Worm (Caenorhabditis elegans) whole organism, L2 larva: Measurements from ENCODE around the gene mks-3.

Source experiments
- C34F6.9 ChIP-seq: fragments of 150-350 bp; optimal IDR thresholded peaks from 2 replicates; lab custom pipeline; 2014; ENCODE audit warnings: missing biosample characterization, missing genetic modification characterization
- F13H6.1 ChIP-seq: sonication (generic microtip); optimal IDR thresholded peaks from 2 replicates; lab custom pipeline; 2016; ENCODE audit warnings: missing genetic modification characterization, missing compliant biosample characterization
- R02D3.7 ChIP-seq: fragments of 150-350 bp; optimal IDR thresholded peaks from 2 replicates; lab custom pipeline; 2014; ENCODE audit warnings: missing biosample characterization, missing genetic modification characterization
- Y55F3AM.14 ChIP-seq: fragments of 200-800 bp; sonication (Bioruptor generic); optimal IDR thresholded peaks from 2 replicates; lab custom pipeline; 2018; ENCODE audit warnings: mild to moderate bottlenecking, missing genetic modification characterization, missing compliant biosample characterization
- ZK546.5 ChIP-seq: sonication (generic microtip); optimal IDR thresholded peaks from 2 replicates; lab custom pipeline; 2017; ENCODE audit warnings: missing biosample characterization, missing genetic modification characterization
- alr-1 ChIP-seq: fragments of 150-350 bp; optimal IDR thresholded peaks from 2 replicates; lab custom pipeline; 2014; ENCODE audit warnings: missing biosample characterization, missing genetic modification characterization
- ama-1 ChIP-seq: fragments of 150-350 bp; optimal IDR thresholded peaks from 2 replicates; lab custom pipeline; 2018; ENCODE audit warnings: inconsistent platforms
- blmp-1 ChIP-seq: sonication (generic microtip); optimal IDR thresholded peaks from 2 replicates; lab custom pipeline; 2017; ENCODE audit warnings: missing genetic modification characterization, mild to moderate bottlenecking, missing compliant biosample characterization, antibody characterized with exemption, moderate library complexity; ENCODE audit not compliant: insufficient read depth
- ceh-16 ChIP-seq: fragments of 150-350 bp; optimal IDR thresholded peaks from 2 replicates; lab custom pipeline; 2014; ENCODE audit warnings: missing biosample characterization, missing genetic modification characterization
- ceh-82 ChIP-seq: fragments of 150-350 bp; optimal IDR thresholded peaks from 2 replicates; lab custom pipeline; 2014; ENCODE audit warnings: missing biosample characterization, missing genetic modification characterization
- crh-2 ChIP-seq: sonication (generic microtip); optimal IDR thresholded peaks from 2 replicates; lab custom pipeline; 2017; ENCODE audit warnings: missing biosample characterization, missing genetic modification characterization
- dmd-4 ChIP-seq: sonication (generic microtip); optimal IDR thresholded peaks from 2 replicates; lab custom pipeline; 2017; ENCODE audit warnings: missing biosample characterization, missing genetic modification characterization
- egl-27 ChIP-seq: sonication (generic microtip); optimal IDR thresholded peaks from 3 replicates; lab custom pipeline; 2017; ENCODE audit warnings: missing biosample characterization, missing genetic modification reagents, missing genetic modification characterization
- elt-1 ChIP-seq: fragments of 150-350 bp; optimal IDR thresholded peaks from 2 replicates; lab custom pipeline; 2014; ENCODE audit warnings: missing biosample characterization, missing genetic modification characterization
- elt-3 ChIP-seq: sonication (generic microtip); optimal IDR thresholded peaks from 2 replicates; lab custom pipeline; 2017; ENCODE audit warnings: missing biosample characterization, missing genetic modification characterization
- fos-1 ChIP-seq: fragments of 150-350 bp; optimal IDR thresholded peaks from 2 replicates; lab custom pipeline; 2014; ENCODE audit warnings: missing biosample characterization, missing genetic modification characterization
- gmeb-1 ChIP-seq: fragments of 150-350 bp; optimal IDR thresholded peaks from 2 replicates; lab custom pipeline; 2014; ENCODE audit warnings: missing biosample characterization, missing genetic modification characterization
- lin-11 ChIP-seq: fragments of 150-350 bp; sonication (generic microtip); optimal IDR thresholded peaks from 2 replicates; lab custom pipeline; 2014; ENCODE audit warnings: missing biosample characterization, missing genetic modification characterization, inconsistent platforms, mixed read lengths
- lin-13 ChIP-seq: fragments of 150-350 bp; optimal IDR thresholded peaks from 2 replicates; lab custom pipeline; 2014; ENCODE audit warnings: missing biosample characterization, missing genetic modification reagents, missing genetic modification characterization
- lin-39 ChIP-seq: fragments of 150-350 bp; optimal IDR thresholded peaks from 2 replicates; lab custom pipeline; 2014; ENCODE audit warnings: missing biosample characterization, missing genetic modification reagents, missing genetic modification characterization
- lsy-2 ChIP-seq, 2 experiments: fragments of 150-350 bp in 1 of 2; sonication (generic microtip) in 1 of 2; optimal IDR thresholded peaks; 2 replicates each; lab custom pipeline; 2014 to 2017; ENCODE audit warnings: missing biosample characterization in 2 of 2, missing genetic modification characterization in 2 of 2
- mab-5 ChIP-seq: fragments of 150-350 bp; optimal IDR thresholded peaks from 2 replicates; lab custom pipeline; 2014; ENCODE audit warnings: missing biosample characterization, missing genetic modification characterization
- mbf-1 ChIP-seq: sonication (generic microtip); optimal IDR thresholded peaks from 2 replicates; lab custom pipeline; 2017; ENCODE audit warnings: missing biosample characterization, missing genetic modification characterization
- mdl-1 ChIP-seq, 2 experiments: fragments of 150-350 bp in 1 of 2; sonication (generic microtip) in 1 of 2; optimal IDR thresholded peaks; 2 replicates each; lab custom pipeline; 2017; ENCODE audit warnings: missing biosample characterization in 2 of 2, missing genetic modification characterization in 2 of 2
- nhr-10 ChIP-seq: sonication (generic microtip); optimal IDR thresholded peaks from 2 replicates; lab custom pipeline; 2017; ENCODE audit warnings: missing biosample characterization, missing genetic modification characterization
- nhr-11 ChIP-seq: fragments of 150-350 bp; optimal IDR thresholded peaks from 2 replicates; lab custom pipeline; 2014; ENCODE audit warnings: missing biosample characterization, missing genetic modification characterization
- nhr-12 ChIP-seq: fragments of 150-350 bp; optimal IDR thresholded peaks from 2 replicates; lab custom pipeline; 2014; ENCODE audit warnings: missing biosample characterization, missing genetic modification characterization
- nhr-129 ChIP-seq: fragments of 150-350 bp; optimal IDR thresholded peaks from 2 replicates; lab custom pipeline; 2014; ENCODE audit warnings: missing biosample characterization, missing genetic modification characterization
- nhr-21 ChIP-seq: fragments of 150-350 bp; optimal IDR thresholded peaks from 2 replicates; lab custom pipeline; 2014; ENCODE audit warnings: missing biosample characterization, missing genetic modification characterization
- nhr-23 ChIP-seq: fragments of 150-350 bp; optimal IDR thresholded peaks from 2 replicates; lab custom pipeline; 2014; ENCODE audit warnings: missing biosample characterization, missing genetic modification reagents, missing genetic modification characterization
- nhr-237 ChIP-seq: fragments of 150-350 bp; optimal IDR thresholded peaks from 2 replicates; lab custom pipeline; 2014; ENCODE audit warnings: missing biosample characterization, missing genetic modification characterization
- nhr-25 ChIP-seq: fragments of 150-350 bp; sonication (generic microtip); optimal IDR thresholded peaks from 3 replicates; lab custom pipeline; 2014; ENCODE audit warnings: missing biosample characterization, missing genetic modification characterization
- nhr-6 ChIP-seq: fragments of 150-350 bp; optimal IDR thresholded peaks from 2 replicates; lab custom pipeline; 2014; ENCODE audit warnings: missing biosample characterization, missing genetic modification characterization
- nhr-77 ChIP-seq: fragments of 150-350 bp; optimal IDR thresholded peaks from 2 replicates; lab custom pipeline; 2014; ENCODE audit warnings: missing biosample characterization, missing genetic modification characterization
- peb-1 ChIP-seq: fragments of 150-350 bp; optimal IDR thresholded peaks from 2 replicates; lab custom pipeline; 2014; ENCODE audit warnings: missing biosample characterization, missing genetic modification characterization
- sem-4 ChIP-seq: fragments of 150-350 bp; optimal IDR thresholded peaks from 2 replicates; lab custom pipeline; 2014; ENCODE audit warnings: missing biosample characterization, missing genetic modification reagents, missing genetic modification characterization
- skn-1 ChIP-seq: sonication (generic microtip); optimal IDR thresholded peaks from 2 replicates; lab custom pipeline; 2017; ENCODE audit warnings: missing biosample characterization, missing genetic modification characterization
- sma-3 ChIP-seq: sonication (generic microtip); optimal IDR thresholded peaks from 2 replicates; lab custom pipeline; 2016; ENCODE audit warnings: missing genetic modification reagents, missing genetic modification characterization, missing compliant biosample characterization
- sma-9 ChIP-seq, 2 experiments: fragments of 150-350 bp in 1 of 2; sonication (generic microtip) in 1 of 2; optimal IDR thresholded peaks; 2 replicates each; lab custom pipeline; 2014 to 2016; ENCODE audit warnings: missing genetic modification characterization in 2 of 2, mild to moderate bottlenecking in 1 of 2, missing biosample characterization in 1 of 2, missing compliant biosample characterization in 1 of 2, missing genetic modification reagents in 1 of 2, moderate library complexity in 1 of 2
- snpc-4 ChIP-seq: fragments of 150-350 bp; optimal IDR thresholded peaks from 2 replicates; lab custom pipeline; 2014; ENCODE audit warnings: missing biosample characterization, missing genetic modification characterization
- unc-39 ChIP-seq: fragments of 150-350 bp; optimal IDR thresholded peaks from 2 replicates; lab custom pipeline; 2014; ENCODE audit warnings: missing biosample characterization, missing genetic modification characterization
- unc-55 ChIP-seq: fragments of 150-350 bp; sonication (generic microtip); optimal IDR thresholded peaks from 3 replicates; lab custom pipeline; 2014; ENCODE audit warnings: missing biosample characterization, missing genetic modification reagents, missing genetic modification characterization
- zag-1 ChIP-seq: fragments of 150-350 bp; optimal IDR thresholded peaks from 2 replicates; lab custom pipeline; 2014; ENCODE audit warnings: missing biosample characterization, missing genetic modification characterization
- ztf-1 ChIP-seq: fragments of 200-800 bp; sonication (Bioruptor generic); conservative IDR thresholded peaks from 2 replicates; pipeline ENCODE4 v1.3.6; 2022; ENCODE audit warnings: missing genetic modification characterization, missing compliant biosample characterization
- ztf-11 ChIP-seq: sonication (generic microtip); optimal IDR thresholded peaks from 2 replicates; lab custom pipeline; 2017; ENCODE audit warnings: missing biosample characterization, missing genetic modification characterization
- ztf-4 ChIP-seq: fragments of 150-350 bp; optimal IDR thresholded peaks from 2 replicates; lab custom pipeline; 2014; ENCODE audit warnings: missing biosample characterization, missing genetic modification characterization

Gene mks-3

ce11 chrII:7583555-7583954, at the start of gene mks-3:
Gene mks-3, minus strand, starts transcription at chrII:7583655.
- TF ChIP-seq mdl-1 (tag; optimal IDR thresholded peaks at IDR 0.05; lab: Kevin White, UChicago) (no peak), gmeb-1 (tag; lab: Kevin White, UChicago) (no peak), peb-1 (tag; lab: Kevin White, UChicago) (no peak), unc-55 (GFP tag; lab: Kevin White, UChicago) (no peak)

DNA sequence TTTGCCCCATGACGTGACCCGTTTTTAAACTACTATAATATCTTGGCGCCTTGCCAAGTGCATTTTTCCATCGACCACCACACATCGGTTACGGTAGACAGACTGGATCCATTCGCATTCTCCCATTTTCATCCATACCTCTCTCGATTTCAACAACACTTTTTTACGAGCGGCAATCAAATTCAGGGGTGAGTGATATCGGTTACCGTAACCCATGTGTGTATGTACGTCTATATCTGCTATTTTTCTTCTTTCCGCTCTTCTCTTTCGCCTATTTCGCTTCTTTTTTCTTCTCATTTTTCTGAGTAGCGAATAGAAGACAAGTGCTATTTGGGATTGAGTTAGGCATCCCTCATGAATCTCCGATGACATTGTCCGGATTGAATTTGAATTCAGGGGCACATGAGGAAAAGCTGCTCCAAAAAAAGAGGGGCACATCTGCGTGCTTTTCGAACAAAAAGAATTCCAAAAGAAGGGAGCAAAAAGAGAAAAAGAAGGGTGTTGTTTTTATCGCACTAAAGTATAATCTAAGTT, 48.3 kb upstream of the mks-3 start:
- TF ChIP-seq sem-4 (tag; lab: Kevin White, UChicago) (no peak), nhr-237 (tag; lab: Kevin White, UChicago) (no peak), mab-5 (tag; lab: Kevin White, UChicago) (no peak), snpc-4 (no peak), mbf-1 (tag; lab: Kevin White, UChicago) (no peak), dmd-4 (tag; lab: Kevin White, UChicago) (no peak), mdl-1 (tag; optimal IDR thresholded peaks at IDR 0.05; lab: Kevin White, UChicago) (no peak), F13H6.1 (tag; lab: Kevin White, UChicago) (no peak), fos-1 (tag; lab: Kevin White, UChicago) (no peak), lsy-2 (tag; optimal IDR thresholded peaks at IDR 0.05; lab: Kevin White, UChicago) (peak in 1 of 2 experiments; percentile 47), crh-2 (tag; lab: Kevin White, UChicago) (no peak), sma-9 (GFP tag; optimal IDR thresholded peaks at IDR 0.05; lab: Kevin White, UChicago) (peak; percentile 11), sma-9 (tag; optimal IDR thresholded peaks at IDR 0.05; lab: Kevin White, UChicago) (no peak), nhr-129 (no peak), elt-1 (tag; lab: Kevin White, UChicago) (no peak), lin-39 (tag; lab: Kevin White, UChicago) (no peak), Y55F3AM.14 (no peak), zag-1 (tag; lab: Kevin White, UChicago) (peak; percentile 7), ztf-1 (GFP tag; lab: Robert Waterston, UW) (no peak), ztf-11 (tag; lab: Kevin White, UChicago) (no peak), unc-55 (GFP tag; lab: Kevin White, UChicago) (no peak)

DNA sequence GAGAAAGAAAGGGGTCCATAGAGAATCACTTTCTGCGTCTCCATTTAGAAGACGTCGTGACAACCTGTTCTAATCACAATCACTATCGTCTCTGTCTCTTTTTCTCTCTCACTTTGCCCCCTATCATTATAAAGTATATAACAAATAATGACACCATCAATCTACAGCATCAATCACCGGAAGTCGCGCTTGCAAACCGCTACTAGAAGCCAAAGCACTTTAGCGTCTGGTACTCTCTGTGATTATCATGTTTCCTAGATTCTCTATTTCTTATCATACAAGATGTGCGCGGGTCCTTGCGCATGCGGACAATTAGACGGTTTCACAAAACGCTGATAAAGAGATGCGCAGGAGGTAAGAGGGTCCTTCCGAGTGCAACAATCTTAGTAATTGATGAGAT, 47.7 kb upstream of the mks-3 start:
- TF ChIP-seq lin-11 (tag; lab: Kevin White, UChicago) (no peak), skn-1 (tag; lab: Kevin White, UChicago) (no peak), lin-39 (tag; lab: Kevin White, UChicago) (no peak), nhr-11 (no peak), alr-1 (no peak), nhr-23 (tag; lab: Kevin White, UChicago) (no peak), nhr-129 (no peak), dmd-4 (tag; lab: Kevin White, UChicago) (no peak), ceh-82 (tag; lab: Kevin White, UChicago) (no peak), lsy-2 (tag; optimal IDR thresholded peaks at IDR 0.05; lab: Kevin White, UChicago) (peak in 1 of 2 experiments; percentile 26), crh-2 (tag; lab: Kevin White, UChicago) (peak; percentile 10), elt-3 (no peak), ztf-1 (GFP tag; lab: Robert Waterston, UW) (no peak), egl-27 (peak; percentile 62), unc-39 (tag; lab: Kevin White, UChicago) (no peak), unc-55 (GFP tag; lab: Kevin White, UChicago) (no peak), nhr-25 (peak; percentile 78), sma-3 (peak; percentile 69), ZK546.5 (tag; lab: Kevin White, UChicago) (no peak), nhr-237 (tag; lab: Kevin White, UChicago) (no peak), nhr-77 (no peak), ztf-4 (no peak), blmp-1 (tag; lab: Kevin White, UChicago) (peak; percentile 77), snpc-4 (no peak), fos-1 (tag; lab: Kevin White, UChicago) (peak; percentile 45), nhr-12 (tag; lab: Kevin White, UChicago) (no peak), C34F6.9 (tag; lab: Kevin White, UChicago) (no peak), lin-13 (GFP tag; lab: Kevin White, UChicago) (no peak), zag-1 (tag; lab: Kevin White, UChicago) (no peak), nhr-10 (no peak), ztf-11 (tag; lab: Kevin White, UChicago) (no peak), mbf-1 (tag; lab: Kevin White, UChicago) (no peak), Y55F3AM.14 (no peak), ama-1 (lab: Kevin White, UChicago) (no peak), mab-5 (tag; lab: Kevin White, UChicago) (no peak), peb-1 (tag; lab: Kevin White, UChicago) (no peak), mdl-1 (tag; optimal IDR thresholded peaks at IDR 0.05; lab: Kevin White, UChicago) (peak; percentile 3 to 11), sma-9 (GFP tag; optimal IDR thresholded peaks at IDR 0.05; lab: Kevin White, UChicago) (peak; percentile 91), sma-9 (tag; optimal IDR thresholded peaks at IDR 0.05; lab: Kevin White, UChicago) (no peak), nhr-21 (peak; percentile 87), sem-4 (tag; lab: Kevin White, UChicago) (no peak), ceh-16 (no peak), R02D3.7 (no peak), elt-1 (tag; lab: Kevin White, UChicago) (no peak), nhr-6 (tag; lab: Kevin White, UChicago) (no peak)
